Worm (Caenorhabditis elegans) whole organism, midembryonic: Measurements from ENCODE around the gene F14F3.4.

ENCODE experiments used
- T22C8.4 ChIP-seq: fragments of 200-800 bp; sonication (Bioruptor generic); IDR thresholded peaks from 2 replicates; pipeline ENCODE4 v1.3.6; 2022; ENCODE audit warnings: missing genetic modification characterization, missing compliant biosample characterization
- cog-1 ChIP-seq: sonication (generic microtip); optimal IDR thresholded peaks from 2 replicates; lab custom pipeline; 2016; ENCODE audit warnings: missing genetic modification characterization, missing compliant biosample characterization
- flt-1 ChIP-seq: fragments of 200-800 bp; sonication (Bioruptor generic); IDR thresholded peaks from 2 replicates; pipeline ENCODE4 v1.3.6; 2022; ENCODE audit warnings: missing genetic modification characterization, missing compliant biosample characterization
- klf-2 ChIP-seq: fragments of 200-800 bp; sonication (Bioruptor generic); conservative IDR thresholded peaks from 2 replicates; pipeline ENCODE4 v1.3.6; 2022; ENCODE audit warnings: missing genetic modification reagents, missing genetic modification characterization, missing compliant biosample characterization
- med-1 ChIP-seq: sonication (generic microtip); optimal IDR thresholded peaks from 2 replicates; lab custom pipeline; 2017; ENCODE audit warnings: missing genetic modification characterization, mild to moderate bottlenecking, missing compliant biosample characterization, antibody characterized with exemption, missing genetic modification reagents; ENCODE audit not compliant: insufficient read depth
- ref-1 ChIP-seq: fragments of 200-800 bp; sonication (Bioruptor generic); conservative IDR thresholded peaks from 2 replicates; pipeline ENCODE4 v1.3.6; 2022; ENCODE audit warnings: missing genetic modification reagents, missing genetic modification characterization, missing compliant biosample characterization
- tab-1 ChIP-seq: fragments of 200-800 bp; sonication (Bioruptor generic); IDR thresholded peaks from 2 replicates; pipeline ENCODE4 v1.3.6; 2022; ENCODE audit warnings: missing genetic modification characterization, missing compliant biosample characterization
- ztf-29 ChIP-seq: fragments of 200-800 bp; sonication (Bioruptor generic); IDR thresholded peaks from 2 replicates; pipeline ENCODE4 v1.3.6; 2022; ENCODE audit warnings: missing genetic modification reagents, missing genetic modification characterization, missing compliant biosample characterization

ce11 chrX:10477172-10477985, 43.8 kb downstream of the F14F3.4 start:
- no peak for TF ChIP-seq ref-1 (GFP tag; lab: Robert Waterston, UW)
- no peak for TF ChIP-seq cog-1 (tag; lab: Kevin White, UChicago)
- TF ChIP-seq tab-1 (GFP tag; lab: Robert Waterston, UW), result no peak
- TF ChIP-seq T22C8.4 (GFP tag; lab: Robert Waterston, UW), result no peak
- no peak for TF ChIP-seq flt-1 (GFP tag; lab: Robert Waterston, UW)
- TF ChIP-seq ztf-29, result no peak
- TF ChIP-seq klf-2, result no peak
- no peak for TF ChIP-seq med-1 (GFP tag; lab: Kevin White, UChicago)
